Fruit fly (Drosophila melanogaster): ENCODE measurements around the gene CG12379.

- TF ChIP-seq Hr38 (GFP tag; optimal IDR thresholded peaks at IDR 0.05) (no peak), achi (GFP tag; optimal IDR thresholded peaks at IDR 0.05) (no peak), CG34406 (GFP tag; optimal IDR thresholded peaks at IDR 0.05) (no peak), CG11762 (GFP tag; optimal IDR thresholded peaks at IDR 0.05; ENCODE audit: insufficient read depth) (no peak), Lpt (GFP tag; optimal IDR thresholded peaks at IDR 0.05) (no peak), Blimp-1 (GFP tag; optimal IDR thresholded peaks at IDR 0.05) (no peak), topi (GFP tag; optimal IDR thresholded peaks at IDR 0.05) (no peak), lz (GFP tag; optimal IDR thresholded peaks at IDR 0.05) (no peak), CG11902 (GFP tag; optimal IDR thresholded peaks at IDR 0.05) (no peak), Sox15 (GFP tag; optimal IDR thresholded peaks at IDR 0.05) (no peak), Gug (GFP tag; IDR thresholded peaks at IDR 0.05) (no peak)
Observed at dm6 chrX:15762723-15763122, 28.9 kb upstream of the CG12379 start, which contains the start of gene Polr3A.

Measured in whole organism, prepupa.